Worm (Caenorhabditis elegans): Measurements from ENCODE around the gene F13H8.6.

Gene F13H8.6

DNA sequence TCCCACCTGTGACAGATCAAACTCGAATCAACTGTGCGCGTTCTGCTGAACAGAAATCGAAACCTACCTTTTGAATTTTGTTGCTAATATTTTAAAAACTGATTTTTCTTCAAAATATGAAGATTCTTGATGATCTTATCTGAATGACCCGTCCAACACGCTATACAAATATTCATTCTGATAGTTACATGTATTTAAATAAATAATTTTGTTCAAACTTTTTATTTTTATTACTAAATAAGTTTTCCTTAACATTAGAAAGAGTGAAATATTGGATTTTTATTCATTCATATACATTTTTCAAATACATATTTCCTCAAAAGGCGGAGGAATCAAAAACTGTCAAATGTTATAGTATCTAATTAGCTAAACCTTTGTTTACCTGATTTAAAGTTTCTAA lies 18.8 kb downstream of the F13H8.6 start, which contains the start of gene F13H8.8:
Gene F13H8.8 (minus strand): TSS at position 101 of the 400 bp plus-strand sequence.
- no peak for TF ChIP-seq nhr-27 (tag; optimal IDR thresholded peaks at IDR 0.05)

ce11 chrII:6263685-6264084 lies 23.1 kb downstream of the F13H8.6 start, which contains the start of gene F13H8.3:
TSS of gene F13H8.3 (plus strand) at chrII:6263985.
- TF ChIP-seq lsl-1 (GFP tag; optimal IDR thresholded peaks at IDR 0.05) (no peak), nhr-179 (tag; optimal IDR thresholded peaks at IDR 0.05) (no peak), nhr-80 (tag; optimal IDR thresholded peaks at IDR 0.05) (no peak), snpc-3.4 (tag; optimal IDR thresholded peaks at IDR 0.05) (no peak), chd-7 (tag; optimal IDR thresholded peaks at IDR 0.05) (no peak), egrh-3 (GFP tag; IDR thresholded peaks at IDR 0.05) (no peak), D2030.7 (GFP tag; IDR thresholded peaks at IDR 0.05) (no peak), ets-4 (GFP tag; optimal IDR thresholded peaks at IDR 0.05) (no peak), sptf-2 (GFP tag; optimal IDR thresholded peaks at IDR 0.05) (no peak)

DNA sequence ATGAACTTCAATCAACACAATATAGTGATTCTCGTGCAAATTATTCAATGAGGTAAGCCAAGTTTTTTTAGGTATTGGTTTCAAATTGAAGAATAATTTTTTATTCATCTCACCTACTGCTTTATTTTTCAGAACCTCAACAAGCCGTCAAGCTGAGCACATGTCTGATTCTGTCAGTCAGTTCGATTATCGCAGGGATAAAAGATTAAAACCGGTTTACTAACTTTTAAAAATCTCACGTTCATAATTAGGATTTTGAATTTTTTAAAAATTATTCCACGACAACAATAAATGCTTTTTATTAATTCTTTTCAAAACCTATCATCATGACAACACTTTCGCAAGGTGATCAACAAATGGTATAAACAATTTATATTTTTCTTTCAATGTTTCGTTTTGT lies 24.5 kb downstream of the F13H8.6 start, which contains the start of gene F13H8.12:
Gene F13H8.12 (plus strand): TSS at position 301 of the 400 bp plus-strand sequence.
- TF ChIP-seq B0019.2 (GFP tag; conservative IDR thresholded peaks at IDR 0.05) (no peak), zim-3 (tag; optimal IDR thresholded peaks at IDR 0.05) (no peak), atf-7 (tag; optimal IDR thresholded peaks at IDR 0.05) (no peak), B0261.1 (tag; optimal IDR thresholded peaks at IDR 0.05) (no peak), ama-1 (optimal IDR thresholded peaks at IDR 0.05) (no peak), ama-1 (GFP tag; optimal IDR thresholded peaks at IDR 0.05) (no peak), let-526 (GFP tag; IDR thresholded peaks at IDR 0.05) (no peak), him-1 (tag; optimal IDR thresholded peaks at IDR 0.05) (no peak), akir-1 (GFP tag; optimal IDR thresholded peaks at IDR 0.05) (no peak), ceh-27 (GFP tag; optimal IDR thresholded peaks at IDR 0.05) (no peak), Y67H2A.10 (GFP tag; conservative IDR thresholded peaks at IDR 0.05) (no peak), ZK185.1 (tag; optimal IDR thresholded peaks at IDR 0.05; ENCODE audit: poor library complexity, severe bottlenecking) (no peak), F37B4.10 (GFP tag; IDR thresholded peaks at IDR 0.05) (no peak), rec-8 (tag; optimal IDR thresholded peaks at IDR 0.05) (no peak), fkh-3 (tag; optimal IDR thresholded peaks at IDR 0.05) (no peak), unc-62 (GFP tag; optimal IDR thresholded peaks at IDR 0.05) (no peak)

DNA sequence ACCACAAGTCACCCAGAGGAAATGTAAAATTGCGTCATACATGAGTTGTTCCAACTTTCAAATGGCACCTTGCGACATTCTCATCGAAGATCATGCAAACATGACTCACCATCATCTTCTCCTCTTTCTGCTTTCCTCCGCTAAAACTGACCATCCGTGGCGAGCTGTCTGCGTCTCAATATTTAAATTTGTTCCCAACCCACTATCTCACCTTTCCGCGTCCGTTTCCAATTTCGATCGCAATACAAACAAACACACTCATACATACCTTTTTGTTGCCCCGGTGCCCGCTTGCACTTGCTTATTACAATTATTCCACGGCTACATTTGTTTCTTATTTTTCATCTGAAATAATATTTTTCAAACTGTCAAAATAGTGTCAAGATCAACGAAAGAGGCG lies 26.1 kb downstream of the F13H8.6 start, which contains the start of gene nmgp-1:
Gene nmgp-1 (plus strand): TSS at position 174 of the 400 bp plus-strand sequence.
- TF ChIP-seq tbp1 (GFP tag; optimal IDR thresholded peaks at IDR 0.05), result no peak
- TF ChIP-seq nhr-80 (tag; optimal IDR thresholded peaks at IDR 0.05), result peak; percentile 17

DNA sequence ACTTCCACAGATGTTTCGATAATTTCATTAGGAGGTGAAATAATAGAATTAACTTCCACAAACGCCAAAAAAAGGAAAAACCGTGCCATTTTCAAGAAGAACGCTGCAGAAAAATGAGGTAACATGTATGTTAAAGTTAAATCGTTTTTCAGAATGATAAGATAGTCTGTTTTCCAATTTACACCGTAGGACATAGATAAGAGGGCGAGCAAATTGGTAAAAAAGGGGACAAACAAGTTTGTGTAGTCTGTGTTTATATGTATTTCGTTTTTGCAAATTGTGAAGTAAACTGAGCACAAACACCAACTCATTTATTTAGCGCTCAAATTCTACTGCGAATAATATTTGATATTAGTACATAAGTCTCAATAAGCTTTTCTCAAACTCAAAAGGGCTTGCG lies 26.9 kb downstream of the F13H8.6 start, which contains the start of gene F13H8.11:
Gene F13H8.11 (minus strand): TSS at position 155 of the 400 bp plus-strand sequence.
- no peak for TF ChIP-seq xnd-1 (tag; optimal IDR thresholded peaks at IDR 0.05)
- peak; percentile 58 for TF ChIP-seq nhr-80 (tag; optimal IDR thresholded peaks at IDR 0.05)

DNA sequence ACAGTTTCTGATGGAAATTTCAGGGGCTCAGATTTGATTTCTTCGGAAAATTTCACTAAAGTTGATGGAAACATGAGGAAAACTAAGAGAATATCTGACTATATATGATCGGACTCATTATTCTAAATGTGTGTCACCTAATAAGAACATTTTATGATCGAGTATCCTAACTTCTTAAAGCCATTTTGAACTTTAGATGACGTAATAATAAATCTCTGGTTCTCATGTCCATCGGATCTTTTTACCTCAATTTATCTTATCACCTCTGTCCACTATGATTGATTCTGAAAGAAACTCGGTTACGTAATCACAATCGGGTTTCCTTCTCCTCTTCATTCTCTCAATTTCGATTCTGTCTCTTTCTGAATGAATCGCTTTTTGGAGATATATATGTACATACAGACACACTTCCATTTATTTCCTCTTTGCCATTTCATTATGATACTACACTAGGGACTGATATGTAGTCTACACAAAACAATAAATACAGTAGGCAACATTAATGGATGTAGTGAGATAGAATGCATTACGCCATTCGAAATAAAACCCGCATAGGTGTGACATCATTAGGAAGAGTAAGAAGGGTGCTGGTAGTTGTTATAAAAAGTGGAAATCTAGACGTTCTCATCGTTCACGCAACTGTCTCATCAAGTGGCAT lies 29.4 kb downstream of the F13H8.6 start:
- TF ChIP-seq K11D2.4 (GFP tag; IDR thresholded peaks at IDR 0.05) (no peak), F37B4.10 (GFP tag; IDR thresholded peaks at IDR 0.05) (no peak)
